Fruit fly (Drosophila melanogaster) whole organism, embryonic: Measurements from ENCODE around the gene Eig71Ej.

ENCODE experiments used
- Abd-B ChIP-seq: fragments of 200-800 bp; sonication (Bioruptor generic); optimal IDR thresholded peaks from 2 replicates; lab custom pipeline; 2018; ENCODE audit warnings: missing biosample characterization, mild to moderate bottlenecking, missing genetic modification characterization, moderate library complexity
- Adf1 ChIP-seq: fragments of 200-800 bp; sonication (Bioruptor generic); IDR thresholded peaks from 2 replicates; pipeline ENCODE4 v1.3.6; 2022; ENCODE audit warnings: missing biosample characterization, missing genetic modification characterization
- CG10979 ChIP-seq: fragments of 200-800 bp; sonication (Bioruptor generic); optimal IDR thresholded peaks from 2 replicates; lab custom pipeline; 2018; ENCODE audit warnings: missing biosample characterization, mild to moderate bottlenecking, missing genetic modification characterization, moderate library complexity
- CG11504 ChIP-seq: fragments of 200-800 bp; sonication (Bioruptor generic); optimal IDR thresholded peaks from 3 replicates; lab custom pipeline; 2019; ENCODE audit warnings: missing biosample characterization, mild to moderate bottlenecking, missing genetic modification characterization, moderate library complexity
- CG12236 ChIP-seq: fragments of 200-800 bp; sonication (Bioruptor generic); optimal IDR thresholded peaks from 2 replicates; lab custom pipeline; 2016; ENCODE audit warnings: missing biosample characterization, missing genetic modification characterization
- CG14014 ChIP-seq: fragments of 200-800 bp; sonication (Bioruptor generic); IDR thresholded peaks from 2 replicates; pipeline ENCODE4 v1.3.6; 2022; ENCODE audit warnings: missing biosample characterization, missing genetic modification characterization
- CG15011 ChIP-seq: fragments of 200-800 bp; sonication (Bioruptor generic); optimal IDR thresholded peaks from 3 replicates; lab custom pipeline; 2018; ENCODE audit warnings: missing biosample characterization, mild to moderate bottlenecking, missing genetic modification characterization
- CG1603 ChIP-seq: fragments of 200-800 bp; sonication (Bioruptor generic); optimal IDR thresholded peaks from 2 replicates; lab custom pipeline; 2019; ENCODE audit warnings: missing biosample characterization, mild to moderate bottlenecking, missing genetic modification characterization, moderate library complexity
- CG16815 ChIP-seq: fragments of 200-800 bp; sonication (Bioruptor generic); optimal IDR thresholded peaks from 3 replicates; lab custom pipeline; 2017; ENCODE audit warnings: missing biosample characterization, mild to moderate bottlenecking, missing genetic modification characterization
- CG16863 ChIP-seq: fragments of 200-800 bp; sonication (Bioruptor generic); optimal IDR thresholded peaks from 3 replicates; lab custom pipeline; 2016; ENCODE audit warnings: missing biosample characterization, missing genetic modification characterization
- CG17186 ChIP-seq: fragments of 200-800 bp; sonication (Bioruptor generic); optimal IDR thresholded peaks from 3 replicates; lab custom pipeline; 2017; ENCODE audit warnings: missing biosample characterization, missing genetic modification reagents, missing genetic modification characterization
- CG17359 ChIP-seq: fragments of 200-800 bp; sonication (Bioruptor generic); optimal IDR thresholded peaks from 3 replicates; lab custom pipeline; 2018; ENCODE audit warnings: missing biosample characterization, mild to moderate bottlenecking, missing genetic modification characterization, moderate library complexity
- CG1832 ChIP-seq: fragments of 200-800 bp; sonication (Bioruptor generic); optimal IDR thresholded peaks from 2 replicates; lab custom pipeline; 2017; ENCODE audit warnings: missing biosample characterization, mild to moderate bottlenecking, missing genetic modification characterization, inconsistent platforms
- CG2875 ChIP-seq: fragments of 200-800 bp; sonication (Bioruptor generic); optimal IDR thresholded peaks from 2 replicates; lab custom pipeline; 2017; ENCODE audit warnings: missing biosample characterization, mild to moderate bottlenecking, missing genetic modification characterization, missing genetic modification reagents
- CG3065 ChIP-seq: fragments of 200-800 bp; sonication (Bioruptor generic); optimal IDR thresholded peaks from 2 replicates; lab custom pipeline; 2016; ENCODE audit warnings: missing biosample characterization, missing genetic modification characterization
- CG31365 ChIP-seq: fragments of 200-800 bp; sonication (Bioruptor generic); optimal IDR thresholded peaks from 2 replicates; lab custom pipeline; 2018; ENCODE audit warnings: missing biosample characterization, mild to moderate bottlenecking, missing genetic modification characterization
- CG32772 ChIP-seq: fragments of 200-800 bp; sonication (Bioruptor generic); IDR thresholded peaks from 2 replicates; pipeline ENCODE4 v1.3.6; 2022; ENCODE audit warnings: missing biosample characterization, missing genetic modification characterization
- CG3407 ChIP-seq: fragments of 200-800 bp; sonication (Bioruptor generic); optimal IDR thresholded peaks from 2 replicates; lab custom pipeline; 2018; ENCODE audit warnings: missing biosample characterization, mild to moderate bottlenecking, missing genetic modification characterization
- CG5180 ChIP-seq: fragments of 200-800 bp; sonication (Bioruptor generic); optimal IDR thresholded peaks from 3 replicates; lab custom pipeline; 2017; ENCODE audit warnings: missing biosample characterization, missing genetic modification characterization, mild to moderate bottlenecking, moderate library complexity, missing genetic modification reagents
- CG6175 ChIP-seq: fragments of 200-800 bp; sonication (Bioruptor generic); IDR thresholded peaks from 3 replicates; pipeline ENCODE4 v1.3.6; 2022; ENCODE audit warnings: missing biosample characterization, missing genetic modification characterization
- CG7556 ChIP-seq: fragments of 200-800 bp; sonication (Bioruptor generic); optimal IDR thresholded peaks from 2 replicates; lab custom pipeline; 2017; ENCODE audit warnings: missing biosample characterization, mild to moderate bottlenecking, missing genetic modification characterization
- CG7928 ChIP-seq: fragments of 200-800 bp; sonication (Bioruptor generic); optimal IDR thresholded peaks from 2 replicates; lab custom pipeline; 2017; ENCODE audit warnings: missing biosample characterization, mild to moderate bottlenecking, missing genetic modification characterization
- CG7963 ChIP-seq: fragments of 200-800 bp; sonication (Bioruptor generic); IDR thresholded peaks from 3 replicates; pipeline ENCODE4 v1.3.6; 2022; ENCODE audit warnings: missing biosample characterization, missing genetic modification characterization; ENCODE audit not compliant: partially characterized antibody
- CG8089 ChIP-seq: fragments of 200-800 bp; sonication (Bioruptor generic); optimal IDR thresholded peaks from 3 replicates; lab custom pipeline; 2016; ENCODE audit warnings: missing biosample characterization, missing genetic modification characterization
- CG9817 ChIP-seq: fragments of 200-800 bp; sonication (Bioruptor generic); optimal IDR thresholded peaks from 2 replicates; lab custom pipeline; 2018; ENCODE audit warnings: missing biosample characterization, mild to moderate bottlenecking, missing genetic modification characterization, moderate library complexity
- CTCF ChIP-seq: fragments of 200-800 bp; sonication (Bioruptor generic); optimal IDR thresholded peaks from 2 replicates; lab custom pipeline; 2017; ENCODE audit warnings: missing biosample characterization, mild to moderate bottlenecking, missing genetic modification characterization, moderate library complexity
- Chrac-16 ChIP-seq: fragments of 200-800 bp; sonication (Bioruptor generic); optimal IDR thresholded peaks from 3 replicates; lab custom pipeline; 2016; ENCODE audit warnings: missing biosample characterization, missing genetic modification characterization
- Dref ChIP-seq: fragments of 200-800 bp; sonication (Bioruptor generic); IDR thresholded peaks from 2 replicates; pipeline ENCODE4 v1.3.6; 2022; ENCODE audit warnings: missing biosample characterization, missing genetic modification characterization
- Gug ChIP-seq: fragments of 200-800 bp; sonication (Bioruptor generic); IDR thresholded peaks from 4 replicates; pipeline ENCODE4 v1.3.6; 2022; ENCODE audit warnings: missing biosample characterization, missing genetic modification characterization
- Hsf ChIP-seq: fragments of 200-800 bp; sonication (Bioruptor generic); optimal IDR thresholded peaks from 3 replicates; lab custom pipeline; 2016; ENCODE audit warnings: missing biosample characterization, missing genetic modification characterization
- Lhr ChIP-seq: fragments of 200-800 bp; sonication (Bioruptor generic); optimal IDR thresholded peaks from 3 replicates; lab custom pipeline; 2017; ENCODE audit warnings: mild to moderate bottlenecking, missing biosample characterization, missing genetic modification reagents, missing genetic modification characterization
- Med ChIP-seq: fragments of 200-800 bp; sonication (Bioruptor generic); peaks from one replicate; lab custom pipeline; 2016; ENCODE audit warnings: missing biosample characterization, missing genetic modification characterization, mild to moderate bottlenecking, inconsistent platforms, moderate library complexity
- Sox102F ChIP-seq: fragments of 200-800 bp; sonication (Bioruptor generic); optimal IDR thresholded peaks from 2 replicates; lab custom pipeline; 2018; ENCODE audit warnings: missing biosample characterization, mild to moderate bottlenecking, missing genetic modification characterization, moderate library complexity
- Xrp1 ChIP-seq: fragments of 200-800 bp; sonication (Bioruptor generic); IDR thresholded peaks from 2 replicates; pipeline ENCODE4 v1.3.6; 2022; ENCODE audit warnings: missing biosample characterization, missing genetic modification characterization
- cwo ChIP-seq: fragments of 200-800 bp; sonication (Bioruptor generic); optimal IDR thresholded peaks from 3 replicates; lab custom pipeline; 2017; ENCODE audit warnings: missing biosample characterization, missing genetic modification characterization, mild to moderate bottlenecking, moderate library complexity, missing genetic modification reagents
- dm ChIP-seq: fragments of 200-800 bp; sonication (Bioruptor generic); optimal IDR thresholded peaks from 3 replicates; lab custom pipeline; 2016; ENCODE audit warnings: missing biosample characterization, missing genetic modification characterization
- esg ChIP-seq: fragments of 200-800 bp; sonication (Bioruptor generic); conservative IDR thresholded peaks from 2 replicates; pipeline ENCODE4 v1.3.6; 2022; ENCODE audit warnings: missing biosample characterization, missing genetic modification characterization
- eve ChIP-seq, 2 experiments: fragments of >200 bp; optimal IDR thresholded peaks; 2 replicates each; lab custom pipeline; 2017; ENCODE audit warnings: missing biosample characterization in 2 of 2, missing genetic modification characterization in 2 of 2
- ewg ChIP-seq: fragments of 200-800 bp; sonication (Bioruptor generic); optimal IDR thresholded peaks from 3 replicates; lab custom pipeline; 2017; ENCODE audit warnings: mild to moderate bottlenecking, missing biosample characterization, missing genetic modification reagents, missing genetic modification characterization
- ftz-f1 ChIP-seq: fragments of 200-800 bp; sonication (Bioruptor generic); optimal IDR thresholded peaks from 2 replicates; lab custom pipeline; 2016; ENCODE audit warnings: missing biosample characterization, missing genetic modification characterization
- gsb-n ChIP-seq: fragments of 200-800 bp; sonication (Bioruptor generic); optimal IDR thresholded peaks from 3 replicates; lab custom pipeline; 2018; ENCODE audit warnings: missing biosample characterization, mild to moderate bottlenecking, missing genetic modification characterization
- hth ChIP-seq: fragments of >200 bp; optimal IDR thresholded peaks from 2 replicates; lab custom pipeline; 2017; ENCODE audit warnings: inconsistent platforms
- klu ChIP-seq: fragments of 200-800 bp; sonication (Bioruptor generic); IDR thresholded peaks from 2 replicates; pipeline ENCODE4 v1.3.6; 2022; ENCODE audit warnings: missing biosample characterization, missing genetic modification characterization
- lola ChIP-seq, 3 experiments: fragments of >200 bp in 2 of 3; fragments of 200-800 bp in 1 of 3; sonication (Bioruptor generic) in 1 of 3; optimal IDR thresholded peaks; 2 replicates each; lab custom pipeline; 2017 to 2019; ENCODE audit warnings: missing biosample characterization in 3 of 3, missing genetic modification characterization in 3 of 3, mild to moderate bottlenecking in 1 of 3, moderate library complexity in 1 of 3
- mam ChIP-seq: fragments of 200-800 bp; sonication (Bioruptor generic); optimal IDR thresholded peaks from 3 replicates; lab custom pipeline; 2016; ENCODE audit warnings: missing biosample characterization, missing genetic modification characterization
- nau ChIP-seq: fragments of 200-800 bp; sonication (Bioruptor generic); optimal IDR thresholded peaks from 3 replicates; lab custom pipeline; 2017; ENCODE audit warnings: missing biosample characterization, mild to moderate bottlenecking, missing genetic modification characterization, missing genetic modification reagents
- phol ChIP-seq: fragments of 200-800 bp; sonication (Bioruptor generic); optimal IDR thresholded peaks from 3 replicates; lab custom pipeline; 2018; ENCODE audit warnings: missing biosample characterization, mild to moderate bottlenecking, missing genetic modification characterization, moderate library complexity
- sens ChIP-seq: fragments of 200-800 bp; sonication (Bioruptor generic); peaks from one replicate; lab custom pipeline; 2016; ENCODE audit warnings: missing biosample characterization, missing genetic modification characterization
- slp2 ChIP-seq: fragments of 200-800 bp; sonication (Bioruptor generic); optimal IDR thresholded peaks from 2 replicates; lab custom pipeline; 2016; ENCODE audit warnings: missing biosample characterization, missing genetic modification characterization
- sob ChIP-seq: fragments of 200-800 bp; sonication (Bioruptor generic); IDR thresholded peaks from 2 replicates; pipeline ENCODE4 v1.3.6; 2022; ENCODE audit warnings: missing biosample characterization, missing genetic modification characterization
- tap ChIP-seq: fragments of 200-800 bp; optimal IDR thresholded peaks from 3 replicates; lab custom pipeline; 2019; ENCODE audit warnings: missing biosample characterization, mild to moderate bottlenecking, missing genetic modification characterization, moderate library complexity
- wek ChIP-seq: fragments of 200-800 bp; sonication (Bioruptor generic); optimal IDR thresholded peaks from 3 replicates; lab custom pipeline; 2018; ENCODE audit warnings: missing biosample characterization, mild to moderate bottlenecking, missing genetic modification characterization, moderate library complexity
- yki ChIP-seq: fragments of >200 bp; optimal IDR thresholded peaks from 3 replicates; lab custom pipeline; 2018

Gene Eig71Ej

DNA sequence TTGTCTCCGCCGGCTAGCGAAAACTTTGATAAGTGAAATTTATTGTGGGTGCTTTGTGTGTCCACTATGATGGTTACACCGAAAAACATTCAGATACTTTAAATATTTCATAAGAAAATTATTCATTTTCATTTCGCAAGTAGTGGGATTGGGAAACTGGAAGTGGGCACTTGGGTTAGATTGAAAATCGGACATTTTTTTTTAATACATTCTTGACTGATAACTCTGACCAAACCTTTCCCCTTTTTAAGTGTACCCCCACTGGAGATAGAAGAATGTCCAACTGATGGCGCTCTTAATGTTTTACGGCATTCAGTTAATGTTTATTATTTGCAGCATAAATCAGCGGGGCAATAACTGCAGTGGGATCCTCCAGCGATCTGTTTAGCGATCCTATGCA lies 16.8 kb upstream of the Eig71Ej start (continued):
- TF ChIP-seq Hsf (GFP tag; lab: Kevin White, UChicago) (no peak), CG16815 (GFP tag; lab: Kevin White, UChicago) (no peak), gsb-n (tag; lab: Kevin White, UChicago) (no peak), CG17186 (GFP tag; lab: Kevin White, UChicago) (no peak), nau (GFP tag; lab: Kevin White, UChicago) (no peak), CG7928 (GFP tag; lab: Kevin White, UChicago) (no peak), Dref (GFP tag; lab: Robert Waterston, UW) (no peak), CG1603 (tag; lab: Kevin White, UChicago) (peak; percentile 22), mam (no peak), sob (no peak), Xrp1 (GFP tag; lab: Robert Waterston, UW) (0 out of 2 replicates have a peak, but pooled peaks have one; percentile 21), CG31365 (tag; lab: Kevin White, UChicago) (no peak), tap (tag; lab: Kevin White, UChicago) (no peak), CG32772 (GFP tag; lab: Robert Waterston, UW) (no peak), CG11504 (tag; lab: Kevin White, UChicago) (peak; percentile 32), hth (lab: Kevin White, UChicago) (no peak), klu (GFP tag; lab: Robert Waterston, UW) (no peak), CG10979 (tag; lab: Kevin White, UChicago) (peak; percentile 25), Chrac-16 (GFP tag; lab: Kevin White, UChicago) (no peak), ewg (GFP tag; lab: Kevin White, UChicago) (no peak), cwo (no peak), CG8089 (GFP tag; lab: Kevin White, UChicago) (no peak), lola (GFP tag; optimal IDR thresholded peaks at IDR 0.05; lab: Kevin White, UChicago) (no peak), CG2875 (GFP tag; lab: Kevin White, UChicago) (no peak), CG9817 (tag; lab: Kevin White, UChicago) (no peak), Med (GFP tag; lab: Kevin White, UChicago) (peak; percentile 37), wek (GFP tag; lab: Kevin White, UChicago) (no peak), yki (lab: Kevin White, UChicago) (no peak), phol (tag; lab: Kevin White, UChicago) (peak; percentile 18), CG1832 (no peak), Adf1 (no peak), CG12236 (GFP tag; lab: Kevin White, UChicago) (no peak), CG7963 (GFP tag; lab: Robert Waterston, UW) (no peak), CG15011 (GFP tag; lab: Kevin White, UChicago) (no peak), dm (GFP tag; lab: Kevin White, UChicago) (no peak), CG16863 (GFP tag; lab: Kevin White, UChicago) (no peak), Lhr (GFP tag; lab: Kevin White, UChicago) (no peak), slp2 (GFP tag; lab: Kevin White, UChicago) (no peak), Sox102F (peak; percentile 32), Abd-B (GFP tag; lab: Kevin White, UChicago) (no peak), sens (GFP tag; lab: Kevin White, UChicago) (peak; percentile 70), Gug (no peak), ftz-f1 (GFP tag; lab: Kevin White, UChicago) (no peak), CG17359 (tag; lab: Kevin White, UChicago) (peak; percentile 30), CG7556 (GFP tag; lab: Kevin White, UChicago) (peak; percentile 8), CG3065 (GFP tag; lab: Kevin White, UChicago) (no peak), eve (GFP tag; optimal IDR thresholded peaks at IDR 0.05; lab: Kevin White, UChicago) (no peak), CTCF (no peak), esg (no peak), CG6175 (GFP tag; lab: Robert Waterston, UW) (no peak), CG5180 (no peak), CG3407 (no peak), CG14014 (GFP tag; lab: Robert Waterston, UW) (0 out of 2 replicates have a peak, but pooled peaks have one; percentile 34)
